Fruit fly (Drosophila melanogaster): Measurements from ENCODE around the gene Acer.

Acer gene

dm6 chr2L:8552472-8552871 lies 30.7 kb downstream of the Acer start (continued):
- TF ChIP-seq sens (GFP tag) = peak; percentile 49
- no peak for TF ChIP-seq knrl (GFP tag; IDR thresholded peaks at IDR 0.05; ENCODE audit: partially characterized antibody)
- TF ChIP-seq CG10462 (GFP tag; optimal IDR thresholded peaks at IDR 0.05) = no peak
- no peak for TF ChIP-seq CG3847 (GFP tag; IDR thresholded peaks at IDR 0.05)
- TF ChIP-seq sim (GFP tag; IDR thresholded peaks at IDR 0.05) = no peak
- no peak for TF ChIP-seq Opbp (GFP tag; IDR thresholded peaks at IDR 0.05; ENCODE audit: partially characterized antibody)
- no peak for TF ChIP-seq Pdp1 (GFP tag; optimal IDR thresholded peaks at IDR 0.05)
- TF ChIP-seq bsh (GFP tag; optimal IDR thresholded peaks at IDR 0.05) = peak in 1 of 2 experiments; percentile 75
- TF ChIP-seq Ssrp (tag; optimal IDR thresholded peaks at IDR 0.05) = peak; percentile 33
- TF ChIP-seq lab (GFP tag; optimal IDR thresholded peaks at IDR 0.05) = peak; percentile 42
- TF ChIP-seq al (GFP tag; IDR thresholded peaks at IDR 0.05) = no peak
- peak; percentile 54 for TF ChIP-seq Ets65A (GFP tag)
- no peak for TF ChIP-seq CG14050 (GFP tag; IDR thresholded peaks at IDR 0.05)
- no peak for TF ChIP-seq CG34224 (GFP tag; IDR thresholded peaks at IDR 0.05; ENCODE audit: partially characterized antibody)
- TF ChIP-seq E2f2 (GFP tag; IDR thresholded peaks at IDR 0.05) = 0 out of 2 replicates have a peak, but pooled peaks have one; percentile 13
- no peak for TF ChIP-seq exex (tag; optimal IDR thresholded peaks at IDR 0.05)
- no peak for TF ChIP-seq CG9437 (GFP tag; optimal IDR thresholded peaks at IDR 0.05)
- no peak for TF ChIP-seq sisA (GFP tag; IDR thresholded peaks at IDR 0.05)
- TF ChIP-seq CG9727 (GFP tag; optimal IDR thresholded peaks at IDR 0.05) = peak; percentile 36
- TF ChIP-seq Adf1 (GFP tag; IDR thresholded peaks at IDR 0.05) = no peak
- 0 out of 2 replicates have a peak, but pooled peaks have one; percentile 38 for TF ChIP-seq slbo (GFP tag; IDR thresholded peaks at IDR 0.05)
- TF ChIP-seq CG7987 (GFP tag; optimal IDR thresholded peaks at IDR 0.05) = no peak
- TF ChIP-seq CG6254 (GFP tag; optimal IDR thresholded peaks at IDR 0.05) = peak; percentile 5
- TF ChIP-seq CG11560 (tag; IDR thresholded peaks at IDR 0.05) = no peak
- TF ChIP-seq onecut (GFP tag; IDR thresholded peaks at IDR 0.05) = no peak
- TF ChIP-seq Dll (GFP tag; IDR thresholded peaks at IDR 0.05; ENCODE audit: partially characterized antibody) = no peak
- no peak for TF ChIP-seq cato (GFP tag; optimal IDR thresholded peaks at IDR 0.05; ENCODE audit: borderline replicate concordance)
- peak; percentile 34 for TF ChIP-seq CG12391 (tag; optimal IDR thresholded peaks at IDR 0.05)
- TF ChIP-seq CG4404 (GFP tag; IDR thresholded peaks at IDR 0.05) = no peak
- peak; percentile 3 for TF ChIP-seq CG12942 (GFP tag; optimal IDR thresholded peaks at IDR 0.05)
- no peak for TF ChIP-seq vfl (GFP tag; optimal IDR thresholded peaks at IDR 0.05)
- no peak for TF ChIP-seq CG31388 (GFP tag; optimal IDR thresholded peaks at IDR 0.05)
- 0 out of 2 replicates have a peak, but pooled peaks have one; percentile 6 for TF ChIP-seq Oaz (GFP tag; IDR thresholded peaks at IDR 0.05)
- TF ChIP-seq oc (tag; optimal IDR thresholded peaks at IDR 0.05) = no peak
- no peak for TF ChIP-seq peb (GFP tag; IDR thresholded peaks at IDR 0.05)
- TF ChIP-seq CG9876 (GFP tag; optimal IDR thresholded peaks at IDR 0.05) = no peak
- TF ChIP-seq CG7271 (tag; optimal IDR thresholded peaks at IDR 0.05) = no peak
- no peak for TF ChIP-seq CG33557 (GFP tag; optimal IDR thresholded peaks at IDR 0.05)
- no peak for TF ChIP-seq CG3838 (GFP tag; optimal IDR thresholded peaks at IDR 0.05)
- peak; percentile 10 for TF ChIP-seq Hr3 (GFP tag; optimal IDR thresholded peaks at IDR 0.05)
- TF ChIP-seq tna (GFP tag; IDR thresholded peaks at IDR 0.05; ENCODE audit: partially characterized antibody) = no peak
- no peak for TF ChIP-seq CG15011 (GFP tag; optimal IDR thresholded peaks at IDR 0.05)
- no peak for TF ChIP-seq Sry-β (GFP tag; optimal IDR thresholded peaks at IDR 0.05)
- TF ChIP-seq ham (GFP tag; IDR thresholded peaks at IDR 0.05) = no peak
- TF ChIP-seq CG2129 (GFP tag; IDR thresholded peaks at IDR 0.05; ENCODE audit: partially characterized antibody) = no peak
- no peak for TF ChIP-seq twi (tag; optimal IDR thresholded peaks at IDR 0.05)
- TF ChIP-seq CG7786 (GFP tag; optimal IDR thresholded peaks at IDR 0.05) = no peak
- no peak for TF ChIP-seq yki (optimal IDR thresholded peaks at IDR 0.05)
- peak; percentile 67 for TF ChIP-seq dmrt99B (tag; optimal IDR thresholded peaks at IDR 0.05)
- no peak for TF ChIP-seq zf30C (GFP tag; optimal IDR thresholded peaks at IDR 0.05)
- no peak for TF ChIP-seq CG17912 (GFP tag; optimal IDR thresholded peaks at IDR 0.05)
